Worm (Caenorhabditis elegans) whole organism, L1 larva: ENCODE measurements around the gene rips-1.

Experiments used
- C16A3.4 ChIP-seq: fragments of 150-350 bp; optimal IDR thresholded peaks from 2 replicates; lab custom pipeline; 2014; ENCODE audit warnings: missing biosample characterization, missing genetic modification characterization
- dpl-1 ChIP-seq, 3 experiments: fragments of 150-350 bp in 2 of 3; sonication (generic microtip) in 1 of 3; optimal IDR thresholded peaks; 2 replicates each; lab custom pipeline; 2014 to 2017; ENCODE audit warnings: missing biosample characterization in 3 of 3, missing genetic modification characterization in 3 of 3, missing genetic modification reagents in 3 of 3
- fos-1 ChIP-seq: fragments of 150-350 bp; optimal IDR thresholded peaks from 2 replicates; lab custom pipeline; 2014; ENCODE audit warnings: missing biosample characterization, missing genetic modification characterization
- isw-1 ChIP-seq: fragments of 200-800 bp; sonication (Bioruptor generic); IDR thresholded peaks from 2 replicates; pipeline ENCODE4 v1.3.6; 2022; ENCODE audit warnings: missing genetic modification characterization, missing compliant biosample characterization
- lin-35 ChIP-seq, 2 experiments: fragments of 150-350 bp; optimal IDR thresholded peaks; 2 replicates each; lab custom pipeline; 2014; ENCODE audit warnings: missing biosample characterization in 2 of 2, missing genetic modification characterization in 2 of 2, missing genetic modification reagents in 2 of 2
- nhr-237 ChIP-seq: fragments of 150-350 bp; optimal IDR thresholded peaks from 2 replicates; lab custom pipeline; 2014; ENCODE audit warnings: missing biosample characterization, missing genetic modification characterization
- nhr-28 ChIP-seq: fragments of 150-350 bp; optimal IDR thresholded peaks from 2 replicates; lab custom pipeline; 2014; ENCODE audit warnings: missing biosample characterization, missing genetic modification characterization
- nhr-90 ChIP-seq: sonication (generic microtip); optimal IDR thresholded peaks from 2 replicates; lab custom pipeline; 2016; ENCODE audit warnings: mild to moderate bottlenecking, missing genetic modification characterization, missing compliant biosample characterization; ENCODE audit not compliant: poor library complexity
- pag-3 ChIP-seq: sonication (generic microtip); optimal IDR thresholded peaks from 2 replicates; lab custom pipeline; 2017; ENCODE audit warnings: missing genetic modification characterization, mild to moderate bottlenecking, missing compliant biosample characterization, antibody characterized with exemption, borderline replicate concordance; ENCODE audit not compliant: insufficient read depth
- skn-1 ChIP-seq: fragments of 150-350 bp; optimal IDR thresholded peaks from 2 replicates; lab custom pipeline; 2014; ENCODE audit warnings: missing biosample characterization, missing genetic modification characterization
- unc-62 ChIP-seq: fragments of 150-350 bp; optimal IDR thresholded peaks from 2 replicates; lab custom pipeline; 2014; ENCODE audit warnings: missing biosample characterization, missing genetic modification reagents, missing genetic modification characterization
- unc-98 ChIP-seq: fragments of 200-800 bp; sonication (Bioruptor generic); IDR thresholded peaks from 2 replicates; pipeline ENCODE4 v1.3.6; 2022; ENCODE audit warnings: missing genetic modification characterization, missing compliant biosample characterization
- zag-1 ChIP-seq: fragments of 150-350 bp; optimal IDR thresholded peaks from 2 replicates; lab custom pipeline; 2014; ENCODE audit warnings: missing biosample characterization, missing genetic modification characterization
- ztf-4 ChIP-seq: fragments of 150-350 bp; optimal IDR thresholded peaks from 2 replicates; lab custom pipeline; 2014; ENCODE audit warnings: missing biosample characterization, missing genetic modification characterization

- TF ChIP-seq nhr-237 (tag; lab: Kevin White, UChicago) (no peak), dpl-1 (GFP tag; optimal IDR thresholded peaks at IDR 0.05; lab: Kevin White, UChicago) (no peak), nhr-90 (tag; lab: Kevin White, UChicago) (no peak), ztf-4 (tag; lab: Kevin White, UChicago) (no peak), nhr-28 (tag; lab: Kevin White, UChicago) (no peak), zag-1 (tag; lab: Kevin White, UChicago) (no peak), pag-3 (tag; lab: Kevin White, UChicago) (no peak), skn-1 (no peak), isw-1 (no peak), unc-98 (GFP tag; lab: Robert Waterston, UW) (no peak), C16A3.4 (tag; lab: Kevin White, UChicago) (no peak), lin-35 (GFP tag; optimal IDR thresholded peaks at IDR 0.05; lab: Kevin White, UChicago) (no peak), fos-1 (no peak), unc-62 (GFP tag; lab: Kevin White, UChicago) (no peak)
Measured at ce11 chrV:3724772-3725171, 47.0 kb upstream of the rips-1 start, which contains the start of gene str-30.
